Fruit fly (Drosophila melanogaster): ENCODE data around the gene CG7694.

DNA sequence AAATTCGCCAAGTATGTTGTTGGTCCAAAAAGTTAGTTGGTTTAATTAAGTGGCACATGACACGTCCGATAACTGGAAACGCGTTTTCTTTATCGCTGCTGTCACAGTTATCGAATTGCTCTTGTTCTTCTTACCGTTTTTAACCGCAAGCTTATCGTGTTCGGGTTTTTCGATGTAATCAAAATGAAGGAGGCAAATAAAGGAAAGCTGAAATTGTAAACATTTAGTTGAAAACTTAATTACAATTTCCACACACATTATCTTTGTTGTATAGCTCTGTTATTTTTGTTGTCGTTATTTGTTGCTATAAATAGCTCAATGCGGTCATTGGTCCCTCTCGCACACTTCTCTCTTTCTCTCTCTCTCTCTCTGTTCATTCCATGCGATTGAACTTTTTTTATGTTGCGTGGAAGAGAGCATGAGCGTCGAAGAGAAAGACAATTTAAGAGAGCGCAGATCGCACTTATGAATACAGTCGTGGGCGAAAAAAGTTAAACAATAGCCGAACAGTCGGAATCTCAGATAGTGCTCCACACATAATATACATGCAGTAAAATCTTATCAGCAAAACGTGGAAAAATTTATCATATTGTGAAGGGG is 12.5 kb downstream of the CG7694 start:
- no peak for TF ChIP-seq Hr78 (GFP tag; optimal IDR thresholded peaks at IDR 0.05)
- no peak for TF ChIP-seq Dfd (GFP tag; optimal IDR thresholded peaks at IDR 0.05)
- no peak for TF ChIP-seq GATAd (GFP tag; optimal IDR thresholded peaks at IDR 0.05)
- no peak for TF ChIP-seq usp (GFP tag; optimal IDR thresholded peaks at IDR 0.05)
- TF ChIP-seq pan (optimal IDR thresholded peaks at IDR 0.05) = no peak
- TF ChIP-seq Vsx2 (GFP tag; optimal IDR thresholded peaks at IDR 0.05; ENCODE audit: partially characterized antibody) = peak; percentile 23
- no peak for TF ChIP-seq jim (GFP tag; optimal IDR thresholded peaks at IDR 0.05)

All from whole organism, wandering third instar larva.